Fruit fly (Drosophila melanogaster) whole organism, embryonic: ENCODE measurements around the gene Tpst.

Experiments used
- Ada2b ChIP-seq: fragments of 200-800 bp; sonication (Bioruptor generic); IDR thresholded peaks from 2 replicates; pipeline ENCODE4 v1.3.6; 2022; ENCODE audit warnings: missing biosample characterization, missing genetic modification characterization
- Adf1 ChIP-seq: fragments of 200-800 bp; sonication (Bioruptor generic); IDR thresholded peaks from 2 replicates; pipeline ENCODE4 v1.3.6; 2022; ENCODE audit warnings: missing biosample characterization, missing genetic modification characterization
- Blimp-1 ChIP-seq: fragments of 200-800 bp; sonication (Bioruptor generic); optimal IDR thresholded peaks from 3 replicates; lab custom pipeline; 2018; ENCODE audit warnings: missing biosample characterization, missing genetic modification characterization, mild to moderate bottlenecking, moderate library complexity, missing genetic modification reagents
- CG10321 ChIP-seq: fragments of 200-800 bp; sonication (Bioruptor generic); IDR thresholded peaks from 2 replicates; pipeline ENCODE4 v1.3.6; 2022; ENCODE audit warnings: missing biosample characterization, missing genetic modification characterization
- CG11696 ChIP-seq: fragments of 200-800 bp; sonication (Bioruptor generic); IDR thresholded peaks from 2 replicates; pipeline ENCODE4 v1.3.6; 2022; ENCODE audit warnings: missing biosample characterization, missing genetic modification characterization
- CG12236 ChIP-seq: fragments of 200-800 bp; sonication (Bioruptor generic); optimal IDR thresholded peaks from 2 replicates; lab custom pipeline; 2016; ENCODE audit warnings: missing biosample characterization, missing genetic modification characterization
- CG12391 ChIP-seq: fragments of 200-800 bp; sonication (Bioruptor generic); optimal IDR thresholded peaks from 3 replicates; lab custom pipeline; 2018; ENCODE audit warnings: missing biosample characterization, mild to moderate bottlenecking, missing genetic modification characterization, moderate library complexity
- CG12942 ChIP-seq: fragments of 200-800 bp; sonication (Bioruptor generic); optimal IDR thresholded peaks from 3 replicates; lab custom pipeline; 2016; ENCODE audit warnings: missing biosample characterization, missing genetic modification characterization
- CG13775 ChIP-seq: fragments of 200-800 bp; sonication (Bioruptor generic); optimal IDR thresholded peaks from 3 replicates; lab custom pipeline; 2017; ENCODE audit warnings: missing biosample characterization, mild to moderate bottlenecking, missing genetic modification characterization
- CG17829 ChIP-seq: fragments of 200-800 bp; optimal IDR thresholded peaks from 2 replicates; lab custom pipeline; 2019; ENCODE audit warnings: missing biosample characterization, mild to moderate bottlenecking, missing genetic modification characterization, moderate library complexity
- CG18011 ChIP-seq: fragments of 200-800 bp; sonication (Bioruptor generic); optimal IDR thresholded peaks from 2 replicates; lab custom pipeline; 2017; ENCODE audit warnings: missing biosample characterization, missing genetic modification characterization, mild to moderate bottlenecking, moderate library complexity, missing genotype
- CG18476 ChIP-seq: fragments of 200-800 bp; sonication (Bioruptor generic); optimal IDR thresholded peaks from 2 replicates; lab custom pipeline; 2016; ENCODE audit warnings: missing biosample characterization, mild to moderate bottlenecking, missing genetic modification characterization
- CG31388 ChIP-seq: fragments of 200-800 bp; sonication (Bioruptor generic); optimal IDR thresholded peaks from 2 replicates; lab custom pipeline; 2016; ENCODE audit warnings: missing biosample characterization, missing genetic modification characterization
- CG34376 ChIP-seq: fragments of 200-800 bp; sonication (Bioruptor generic); optimal IDR thresholded peaks from 2 replicates; lab custom pipeline; 2018; ENCODE audit warnings: missing biosample characterization, mild to moderate bottlenecking, missing genetic modification characterization
- CG3847 ChIP-seq: fragments of 200-800 bp; sonication (Bioruptor generic); IDR thresholded peaks from 2 replicates; pipeline ENCODE4 v1.3.6; 2022; ENCODE audit warnings: missing biosample characterization, missing genetic modification characterization
- CG4424 ChIP-seq: fragments of 200-800 bp; sonication (Bioruptor generic); optimal IDR thresholded peaks from 3 replicates; lab custom pipeline; 2016; ENCODE audit warnings: missing biosample characterization, missing genetic modification characterization
- CG6683 ChIP-seq: fragments of 200-800 bp; sonication (Bioruptor generic); optimal IDR thresholded peaks from 2 replicates; lab custom pipeline; 2017; ENCODE audit warnings: missing biosample characterization, mild to moderate bottlenecking, missing genetic modification characterization, missing genetic modification reagents
- CG6765 ChIP-seq: fragments of 200-800 bp; sonication (Bioruptor generic); optimal IDR thresholded peaks from 3 replicates; lab custom pipeline; 2017; ENCODE audit warnings: missing biosample characterization, mild to moderate bottlenecking, missing genetic modification characterization
- CG7357 ChIP-seq: fragments of 200-800 bp; sonication (Bioruptor generic); IDR thresholded peaks from 3 replicates; pipeline ENCODE4 v1.3.6; 2022; ENCODE audit warnings: missing biosample characterization, missing genetic modification characterization
- CG7556 ChIP-seq: fragments of 200-800 bp; sonication (Bioruptor generic); optimal IDR thresholded peaks from 2 replicates; lab custom pipeline; 2017; ENCODE audit warnings: missing biosample characterization, mild to moderate bottlenecking, missing genetic modification characterization
- CG7963 ChIP-seq: fragments of 200-800 bp; sonication (Bioruptor generic); IDR thresholded peaks from 3 replicates; pipeline ENCODE4 v1.3.6; 2022; ENCODE audit warnings: missing biosample characterization, missing genetic modification characterization; ENCODE audit not compliant: partially characterized antibody
- CG8089 ChIP-seq: fragments of 200-800 bp; sonication (Bioruptor generic); optimal IDR thresholded peaks from 3 replicates; lab custom pipeline; 2016; ENCODE audit warnings: missing biosample characterization, missing genetic modification characterization
- CTCF ChIP-seq: fragments of 200-800 bp; sonication (Bioruptor generic); optimal IDR thresholded peaks from 2 replicates; lab custom pipeline; 2017; ENCODE audit warnings: missing biosample characterization, mild to moderate bottlenecking, missing genetic modification characterization, moderate library complexity
- CoRest ChIP-seq: fragments of 200-800 bp; sonication (Bioruptor generic); optimal IDR thresholded peaks from 3 replicates; lab custom pipeline; 2018; ENCODE audit warnings: missing biosample characterization, mild to moderate bottlenecking, missing genetic modification characterization, moderate library complexity
- Doc3 ChIP-seq: fragments of 200-800 bp; sonication (Bioruptor generic); IDR thresholded peaks from 3 replicates; pipeline ENCODE4 v1.3.6; 2022; ENCODE audit warnings: missing biosample characterization, missing genetic modification characterization; ENCODE audit not compliant: partially characterized antibody
- Fer1 ChIP-seq: fragments of 200-800 bp; sonication (Bioruptor generic); optimal IDR thresholded peaks from 2 replicates; lab custom pipeline; 2017; ENCODE audit warnings: missing biosample characterization, mild to moderate bottlenecking, missing genetic modification characterization
- HmgZ ChIP-seq: fragments of 200-800 bp; sonication (Bioruptor generic); optimal IDR thresholded peaks from 2 replicates; lab custom pipeline; 2018; ENCODE audit warnings: missing biosample characterization, mild to moderate bottlenecking, missing genetic modification characterization
- Lpt ChIP-seq: fragments of >200 bp; optimal IDR thresholded peaks from 2 replicates; lab custom pipeline; 2018; ENCODE audit warnings: missing biosample characterization, missing genetic modification characterization
- Mad ChIP-seq: fragments of 200-800 bp; sonication (Bioruptor generic); optimal IDR thresholded peaks from 2 replicates; lab custom pipeline; 2016; ENCODE audit warnings: missing biosample characterization, missing genetic modification characterization
- Pdp1 ChIP-seq, 2 experiments: fragments of 200-800 bp; sonication (Bioruptor generic); optimal IDR thresholded peaks; 3 replicates each; lab custom pipeline; 2016; ENCODE audit warnings: missing biosample characterization in 2 of 2, missing genetic modification characterization in 2 of 2, mild to moderate bottlenecking in 1 of 2, moderate library complexity in 1 of 2
- Sin3A ChIP-seq: fragments of >200 bp; optimal IDR thresholded peaks from 2 replicates; lab custom pipeline; 2018
- abd-A ChIP-seq: fragments of 200-800 bp; sonication (Bioruptor generic); optimal IDR thresholded peaks from 3 replicates; lab custom pipeline; 2019; ENCODE audit warnings: missing biosample characterization, mild to moderate bottlenecking, missing genetic modification characterization, moderate library complexity
- btn ChIP-seq: fragments of 200-800 bp; sonication (Bioruptor generic); optimal IDR thresholded peaks from 2 replicates; lab custom pipeline; 2016; ENCODE audit warnings: missing biosample characterization, missing genetic modification characterization
- da ChIP-seq: fragments of 200-800 bp; sonication (Bioruptor generic); optimal IDR thresholded peaks from 2 replicates; lab custom pipeline; 2016; ENCODE audit warnings: missing biosample characterization, missing genetic modification characterization
- fru ChIP-seq: fragments of >200 bp; optimal IDR thresholded peaks from 2 replicates; lab custom pipeline; 2017
- ftz-f1 ChIP-seq: fragments of 200-800 bp; sonication (Bioruptor generic); optimal IDR thresholded peaks from 2 replicates; lab custom pipeline; 2016; ENCODE audit warnings: missing biosample characterization, missing genetic modification characterization
- hbn ChIP-seq: fragments of 200-800 bp; sonication (Bioruptor generic); IDR thresholded peaks from 2 replicates; pipeline ENCODE4 v1.3.6; 2022; ENCODE audit warnings: missing biosample characterization, missing genetic modification characterization; ENCODE audit not compliant: partially characterized antibody
- lola ChIP-seq, 3 experiments: fragments of >200 bp in 2 of 3; fragments of 200-800 bp in 1 of 3; sonication (Bioruptor generic) in 1 of 3; optimal IDR thresholded peaks; 2 replicates each; lab custom pipeline; 2017 to 2019; ENCODE audit warnings: missing biosample characterization in 3 of 3, missing genetic modification characterization in 3 of 3, mild to moderate bottlenecking in 1 of 3, moderate library complexity in 1 of 3
- oc ChIP-seq: fragments of 200-800 bp; sonication (Bioruptor generic); optimal IDR thresholded peaks from 2 replicates; lab custom pipeline; 2018; ENCODE audit warnings: missing biosample characterization, mild to moderate bottlenecking, missing genetic modification characterization, moderate library complexity
- peb ChIP-seq: fragments of 200-800 bp; sonication (Bioruptor generic); IDR thresholded peaks from 2 replicates; pipeline ENCODE4 v1.3.6; 2022; ENCODE audit warnings: missing biosample characterization, missing genetic modification characterization
- repo ChIP-seq: fragments of 200-800 bp; sonication (Bioruptor generic); optimal IDR thresholded peaks from 2 replicates; lab custom pipeline; 2016; ENCODE audit warnings: missing biosample characterization, missing genetic modification characterization
- salm ChIP-seq: fragments of 200-800 bp; sonication (Bioruptor generic); optimal IDR thresholded peaks from 2 replicates; lab custom pipeline; 2018; ENCODE audit warnings: missing biosample characterization, mild to moderate bottlenecking, missing genetic modification characterization
- seq ChIP-seq: fragments of 200-800 bp; sonication (Bioruptor generic); IDR thresholded peaks from 2 replicates; pipeline ENCODE4 v1.3.6; 2022; ENCODE audit warnings: missing biosample characterization, missing genetic modification characterization
- sima ChIP-seq: fragments of 200-800 bp; sonication (Bioruptor generic); optimal IDR thresholded peaks from 2 replicates; lab custom pipeline; 2016; ENCODE audit warnings: missing biosample characterization, missing genetic modification characterization
- stc ChIP-seq: fragments of 200-800 bp; sonication (Bioruptor generic); IDR thresholded peaks from 2 replicates; pipeline ENCODE4 v1.3.6; 2022; ENCODE audit warnings: missing biosample characterization, missing genetic modification characterization
- stwl ChIP-seq: fragments of 200-800 bp; sonication (Bioruptor generic); optimal IDR thresholded peaks from 3 replicates; lab custom pipeline; 2018; ENCODE audit warnings: missing biosample characterization, mild to moderate bottlenecking, missing genetic modification characterization, moderate library complexity
- toy ChIP-seq: fragments of 200-800 bp; sonication (Bioruptor generic); IDR thresholded peaks from 2 replicates; pipeline ENCODE4 v1.3.6; 2022; ENCODE audit warnings: missing biosample characterization, missing genetic modification characterization
- unc-4 ChIP-seq: fragments of 200-800 bp; sonication (Bioruptor generic); IDR thresholded peaks from 2 replicates; pipeline ENCODE4 v1.3.6; 2022; ENCODE audit warnings: missing biosample characterization, missing genetic modification characterization; ENCODE audit not compliant: partially characterized antibody
- vnd ChIP-seq: fragments of 200-800 bp; sonication (Bioruptor generic); IDR thresholded peaks from 3 replicates; pipeline ENCODE4 v1.3.6; 2022; ENCODE audit warnings: missing biosample characterization, missing genetic modification characterization; ENCODE audit not compliant: partially characterized antibody
- wdn ChIP-seq: fragments of 200-800 bp; sonication (Bioruptor generic); IDR thresholded peaks from 2 replicates; pipeline ENCODE4 v1.3.6; 2022; ENCODE audit warnings: missing biosample characterization, missing genetic modification characterization

Gene Tpst

dm6 chrX:13616417-13617050, 52.9 kb downstream of the Tpst start, which contains the start of the genes tth and Tango2 (continued):
- TF ChIP-seq Blimp-1 (GFP tag; lab: Kevin White, UChicago) (no peak), wdn (GFP tag; lab: Robert Waterston, UW) (peak; percentile 55; the same call in 1 of the 2 replicates), Adf1 (GFP tag; lab: Robert Waterston, UW) (peak; percentile 14; the same call in 1 of the 2 replicates), CG7963 (GFP tag; lab: Robert Waterston, UW) (no peak), CG12942 (GFP tag; lab: Kevin White, UChicago) (peak; percentile 41), HmgZ (peak; percentile 59), Lpt (GFP tag; lab: Kevin White, UChicago) (no peak), CG10321 (GFP tag; lab: Robert Waterston, UW) (no peak), Fer1 (GFP tag; lab: Kevin White, UChicago) (peak; percentile 70), CG6765 (GFP tag; lab: Kevin White, UChicago) (no peak), CoRest (tag; lab: Kevin White, UChicago) (peak; percentile 86), da (GFP tag; lab: Kevin White, UChicago) (no peak), Pdp1 (GFP tag; optimal IDR thresholded peaks at IDR 0.05; lab: Kevin White, UChicago) (peak; percentile 76 to 83), CG4424 (GFP tag; lab: Kevin White, UChicago) (peak; percentile 47), fru (lab: Kevin White, UChicago) (no peak), CG3847 (peak; percentile 75), btn (GFP tag; lab: Kevin White, UChicago) (no peak), CG34376 (GFP tag; lab: Kevin White, UChicago) (peak; percentile 73), lola (GFP tag; optimal IDR thresholded peaks at IDR 0.05; lab: Kevin White, UChicago) (peak in 1 of 3 experiments; percentile 49), CG13775 (GFP tag; lab: Kevin White, UChicago) (peak; percentile 75), Mad (GFP tag; lab: Kevin White, UChicago) (peak; percentile 68), unc-4 (GFP tag; lab: Robert Waterston, UW) (peak; percentile 61; the same call in 1 of the 2 replicates), oc (tag; lab: Kevin White, UChicago) (no peak), CG18011 (peak; percentile 28), hbn (peak; percentile 36; the same call in 1 of the 2 replicates), toy (GFP tag; lab: Robert Waterston, UW) (no peak), CTCF (peak; percentile 4), Doc3 (GFP tag; lab: Robert Waterston, UW) (peak; percentile 46; the same call in 1 of the 3 replicates), CG11696 (GFP tag; lab: Robert Waterston, UW) (no peak), peb (GFP tag; lab: Robert Waterston, UW) (no peak), CG6683 (GFP tag; lab: Kevin White, UChicago) (peak; percentile 17), repo (GFP tag; lab: Kevin White, UChicago) (no peak), Ada2b (GFP tag; lab: Robert Waterston, UW) (peak; percentile 58), abd-A (tag; lab: Kevin White, UChicago) (no peak), CG12236 (GFP tag; lab: Kevin White, UChicago) (peak; percentile 23), CG7556 (GFP tag; lab: Kevin White, UChicago) (peak; percentile 68), sima (GFP tag; lab: Kevin White, UChicago) (no peak), CG31388 (GFP tag; lab: Kevin White, UChicago) (no peak), vnd (peak; percentile 59; the same call in 1 of the 3 replicates), CG12391 (tag; lab: Kevin White, UChicago) (peak; percentile 83), ftz-f1 (GFP tag; lab: Kevin White, UChicago) (no peak), Sin3A (lab: Kevin White, UChicago) (peak; percentile 94), seq (GFP tag; lab: Robert Waterston, UW) (peak; percentile 50; the same call in 1 of the 2 replicates), CG17829 (tag; lab: Kevin White, UChicago) (peak; percentile 60), CG18476 (GFP tag; lab: Kevin White, UChicago) (peak; percentile 60), stc (GFP tag; lab: Robert Waterston, UW) (peak; percentile 72), salm (tag; lab: Kevin White, UChicago) (peak; percentile 51), CG8089 (peak; percentile 20), stwl (tag; lab: Kevin White, UChicago) (peak; percentile 19), CG7357 (GFP tag; lab: Robert Waterston, UW) (peak; percentile 59; the same call in 2 of the 3 replicates)
